Fruit fly (Drosophila melanogaster) whole organism, embryonic: ENCODE data around the gene CG5191.

ENCODE experiments used
- ATbp ChIP-seq: fragments of 200-800 bp; sonication (Bioruptor generic); optimal IDR thresholded peaks from 2 replicates; lab custom pipeline; 2017; ENCODE audit warnings: missing biosample characterization, mild to moderate bottlenecking, missing genetic modification characterization, missing genetic modification reagents
- Atf3 ChIP-seq: fragments of 200-800 bp; sonication (Bioruptor generic); optimal IDR thresholded peaks from 3 replicates; lab custom pipeline; 2016; ENCODE audit warnings: missing biosample characterization, missing genetic modification characterization
- CG10321 ChIP-seq: fragments of 200-800 bp; sonication (Bioruptor generic); IDR thresholded peaks from 2 replicates; pipeline ENCODE4 v1.3.6; 2022; ENCODE audit warnings: missing biosample characterization, missing genetic modification characterization
- CG10431 ChIP-seq: fragments of 200-800 bp; sonication (Bioruptor generic); optimal IDR thresholded peaks from 3 replicates; lab custom pipeline; 2018; ENCODE audit warnings: missing biosample characterization, mild to moderate bottlenecking, missing genetic modification characterization
- CG10654 ChIP-seq: fragments of 200-800 bp; sonication (Bioruptor generic); optimal IDR thresholded peaks from 2 replicates; lab custom pipeline; 2016; ENCODE audit warnings: missing biosample characterization, missing genetic modification characterization
- CG10979 ChIP-seq: fragments of 200-800 bp; sonication (Bioruptor generic); optimal IDR thresholded peaks from 2 replicates; lab custom pipeline; 2018; ENCODE audit warnings: missing biosample characterization, mild to moderate bottlenecking, missing genetic modification characterization, moderate library complexity
- CG11093 ChIP-seq: fragments of 200-800 bp; sonication (Bioruptor generic); IDR thresholded peaks from 3 replicates; pipeline ENCODE4 v1.3.6; 2022; ENCODE audit warnings: missing biosample characterization, missing genetic modification characterization
- CG11723 ChIP-seq: fragments of 200-800 bp; sonication (Bioruptor generic); optimal IDR thresholded peaks from 2 replicates; lab custom pipeline; 2017; ENCODE audit warnings: missing biosample characterization, mild to moderate bottlenecking, missing genetic modification characterization
- CG12236 ChIP-seq: fragments of 200-800 bp; sonication (Bioruptor generic); optimal IDR thresholded peaks from 2 replicates; lab custom pipeline; 2016; ENCODE audit warnings: missing biosample characterization, missing genetic modification characterization
- CG12299 ChIP-seq: fragments of 200-800 bp; sonication (Bioruptor generic); optimal IDR thresholded peaks from 2 replicates; lab custom pipeline; 2018; ENCODE audit warnings: missing biosample characterization, mild to moderate bottlenecking, missing genetic modification characterization
- CG1233 ChIP-seq: fragments of 200-800 bp; sonication (Bioruptor generic); optimal IDR thresholded peaks from 4 replicates; lab custom pipeline; 2018; ENCODE audit warnings: missing biosample characterization, mild to moderate bottlenecking, missing genetic modification characterization
- CG13424 ChIP-seq: fragments of 200-800 bp; sonication (Bioruptor generic); optimal IDR thresholded peaks from 2 replicates; lab custom pipeline; 2019; ENCODE audit warnings: missing biosample characterization, mild to moderate bottlenecking, missing genetic modification characterization, moderate library complexity
- CG14050 ChIP-seq: fragments of 200-800 bp; sonication (Bioruptor generic); IDR thresholded peaks from 3 replicates; pipeline ENCODE4 v1.3.6; 2022; ENCODE audit warnings: missing biosample characterization, missing genetic modification characterization
- CG14965 ChIP-seq: fragments of 200-800 bp; sonication (Bioruptor generic); optimal IDR thresholded peaks from 2 replicates; lab custom pipeline; 2016; ENCODE audit warnings: missing biosample characterization, missing genetic modification characterization, borderline replicate concordance
- CG1602 ChIP-seq: fragments of 200-800 bp; sonication (Bioruptor generic); optimal IDR thresholded peaks from 3 replicates; lab custom pipeline; 2016; ENCODE audit warnings: missing biosample characterization, missing genetic modification characterization
- CG16813 ChIP-seq: fragments of 200-800 bp; sonication (Bioruptor generic); IDR thresholded peaks from 3 replicates; pipeline ENCODE4 v1.3.6; 2022; ENCODE audit warnings: missing biosample characterization, missing genetic modification characterization; ENCODE audit not compliant: partially characterized antibody
- CG1792 ChIP-seq: fragments of 200-800 bp; sonication (Bioruptor generic); optimal IDR thresholded peaks from 2 replicates; lab custom pipeline; 2016; ENCODE audit warnings: missing biosample characterization, missing genetic modification characterization
- CG31365 ChIP-seq: fragments of 200-800 bp; sonication (Bioruptor generic); optimal IDR thresholded peaks from 2 replicates; lab custom pipeline; 2018; ENCODE audit warnings: missing biosample characterization, mild to moderate bottlenecking, missing genetic modification characterization
- CG3995 ChIP-seq: fragments of 200-800 bp; sonication (Bioruptor generic); optimal IDR thresholded peaks from 3 replicates; lab custom pipeline; 2016; ENCODE audit warnings: missing biosample characterization, missing genetic modification characterization
- CG4282 ChIP-seq: fragments of 200-800 bp; sonication (Bioruptor generic); optimal IDR thresholded peaks from 2 replicates; lab custom pipeline; 2016; ENCODE audit warnings: missing biosample characterization, missing genetic modification characterization
- CG43689 ChIP-seq: fragments of 200-800 bp; sonication (Bioruptor generic); IDR thresholded peaks from 2 replicates; pipeline ENCODE4 v1.3.6; 2022; ENCODE audit warnings: missing biosample characterization, missing genetic modification characterization
- CG4707 ChIP-seq: fragments of 200-800 bp; sonication (Bioruptor generic); optimal IDR thresholded peaks from 2 replicates; lab custom pipeline; 2018; ENCODE audit warnings: missing biosample characterization, mild to moderate bottlenecking, missing genetic modification characterization, moderate library complexity
- CG5245 ChIP-seq: fragments of 200-800 bp; sonication (Bioruptor generic); optimal IDR thresholded peaks from 3 replicates; lab custom pipeline; 2016; ENCODE audit warnings: missing biosample characterization, missing genetic modification characterization
- CG6683 ChIP-seq: fragments of 200-800 bp; sonication (Bioruptor generic); optimal IDR thresholded peaks from 2 replicates; lab custom pipeline; 2017; ENCODE audit warnings: missing biosample characterization, mild to moderate bottlenecking, missing genetic modification characterization, missing genetic modification reagents
- CG6765 ChIP-seq: fragments of 200-800 bp; sonication (Bioruptor generic); optimal IDR thresholded peaks from 3 replicates; lab custom pipeline; 2017; ENCODE audit warnings: missing biosample characterization, mild to moderate bottlenecking, missing genetic modification characterization
- CTCF ChIP-seq: fragments of 200-800 bp; sonication (Bioruptor generic); optimal IDR thresholded peaks from 2 replicates; lab custom pipeline; 2017; ENCODE audit warnings: missing biosample characterization, mild to moderate bottlenecking, missing genetic modification characterization, moderate library complexity
- D19B ChIP-seq: fragments of 200-800 bp; sonication (Bioruptor generic); optimal IDR thresholded peaks from 2 replicates; lab custom pipeline; 2017; ENCODE audit warnings: missing biosample characterization, mild to moderate bottlenecking, missing genetic modification characterization
- Dad ChIP-seq: fragments of 200-800 bp; sonication (Bioruptor generic); optimal IDR thresholded peaks from 3 replicates; lab custom pipeline; 2016; ENCODE audit warnings: missing biosample characterization, missing genetic modification characterization
- Dref ChIP-seq: fragments of 200-800 bp; sonication (Bioruptor generic); IDR thresholded peaks from 2 replicates; pipeline ENCODE4 v1.3.6; 2022; ENCODE audit warnings: missing biosample characterization, missing genetic modification characterization
- Hey ChIP-seq: fragments of 200-800 bp; sonication (Bioruptor generic); optimal IDR thresholded peaks from 3 replicates; lab custom pipeline; 2018; ENCODE audit warnings: missing biosample characterization, mild to moderate bottlenecking, missing genetic modification characterization
- MESR4 ChIP-seq: fragments of 200-800 bp; sonication (Bioruptor generic); optimal IDR thresholded peaks from 2 replicates; lab custom pipeline; 2018; ENCODE audit warnings: missing biosample characterization, mild to moderate bottlenecking, missing genetic modification characterization, moderate library complexity
- Oaz ChIP-seq: fragments of 200-800 bp; sonication (Bioruptor generic); IDR thresholded peaks from 2 replicates; pipeline ENCODE4 v1.3.6; 2022; ENCODE audit warnings: missing biosample characterization, missing genetic modification characterization
- Pdp1 ChIP-seq, 2 experiments: fragments of 200-800 bp; sonication (Bioruptor generic); optimal IDR thresholded peaks; 3 replicates each; lab custom pipeline; 2016; ENCODE audit warnings: missing biosample characterization in 2 of 2, missing genetic modification characterization in 2 of 2, mild to moderate bottlenecking in 1 of 2, moderate library complexity in 1 of 2
- Taf1 ChIP-seq: fragments of 200-800 bp; sonication (Bioruptor generic); IDR thresholded peaks from 2 replicates; pipeline ENCODE4 v1.3.6; 2022; ENCODE audit warnings: missing biosample characterization, missing genetic modification characterization
- crc ChIP-seq: fragments of 200-800 bp; sonication (Bioruptor generic); optimal IDR thresholded peaks from 2 replicates; lab custom pipeline; 2016; ENCODE audit warnings: missing biosample characterization, missing genetic modification characterization
- da ChIP-seq: fragments of 200-800 bp; sonication (Bioruptor generic); optimal IDR thresholded peaks from 2 replicates; lab custom pipeline; 2016; ENCODE audit warnings: missing biosample characterization, missing genetic modification characterization
- ewg ChIP-seq: fragments of 200-800 bp; sonication (Bioruptor generic); optimal IDR thresholded peaks from 3 replicates; lab custom pipeline; 2017; ENCODE audit warnings: mild to moderate bottlenecking, missing biosample characterization, missing genetic modification reagents, missing genetic modification characterization
- gcm ChIP-seq: fragments of 200-800 bp; sonication (Bioruptor generic); optimal IDR thresholded peaks from 2 replicates; lab custom pipeline; 2019; ENCODE audit warnings: missing biosample characterization, mild to moderate bottlenecking, missing genetic modification characterization, moderate library complexity
- grau ChIP-seq: fragments of 200-800 bp; optimal IDR thresholded peaks from 3 replicates; lab custom pipeline; 2019; ENCODE audit warnings: missing biosample characterization, mild to moderate bottlenecking, missing genetic modification characterization, moderate library complexity
- gro ChIP-seq: fragments of 200-800 bp; sonication (Bioruptor generic); optimal IDR thresholded peaks from 2 replicates; lab custom pipeline; 2016; ENCODE audit warnings: missing biosample characterization, missing genetic modification characterization
- ind ChIP-seq: fragments of 200-800 bp; sonication (Bioruptor generic); optimal IDR thresholded peaks from 3 replicates; lab custom pipeline; 2016; ENCODE audit warnings: missing biosample characterization, missing genetic modification characterization
- nerfin-1 ChIP-seq: fragments of 200-800 bp; sonication (Bioruptor generic); optimal IDR thresholded peaks from 3 replicates; lab custom pipeline; 2019; ENCODE audit warnings: missing biosample characterization, mild to moderate bottlenecking, missing genetic modification characterization, moderate library complexity
- pfk ChIP-seq: fragments of 200-800 bp; sonication (Bioruptor generic); optimal IDR thresholded peaks from 2 replicates; lab custom pipeline; 2018; ENCODE audit warnings: missing biosample characterization, mild to moderate bottlenecking, missing genetic modification characterization, moderate library complexity
- pzg ChIP-seq: fragments of 200-800 bp; sonication (Bioruptor generic); optimal IDR thresholded peaks from 3 replicates; lab custom pipeline; 2018; ENCODE audit warnings: missing biosample characterization, mild to moderate bottlenecking, missing genetic modification characterization, moderate library complexity
- sisA ChIP-seq: fragments of 200-800 bp; sonication (Bioruptor generic); IDR thresholded peaks from 2 replicates; pipeline ENCODE4 v1.3.6; 2022; ENCODE audit warnings: missing biosample characterization, missing genetic modification characterization
- sr ChIP-seq: fragments of 200-800 bp; sonication (Bioruptor generic); IDR thresholded peaks from 3 replicates; pipeline ENCODE4 v1.3.6; 2022; ENCODE audit warnings: missing biosample characterization, missing genetic modification characterization
- tll ChIP-seq, 2 experiments: fragments of 200-800 bp in 1 of 2; fragments of >200 bp in 1 of 2; sonication (Bioruptor generic) in 1 of 2; optimal IDR thresholded peaks; 2 replicates each; lab custom pipeline; 2017 to 2019; ENCODE audit warnings: missing biosample characterization in 2 of 2, missing genetic modification characterization in 2 of 2, mild to moderate bottlenecking in 1 of 2, moderate library complexity in 1 of 2
- trem ChIP-seq: fragments of 200-800 bp; optimal IDR thresholded peaks from 3 replicates; lab custom pipeline; 2019; ENCODE audit warnings: missing biosample characterization, mild to moderate bottlenecking, missing genetic modification characterization, moderate library complexity
- vvl ChIP-seq: fragments of 200-800 bp; sonication (Bioruptor generic); IDR thresholded peaks from 2 replicates; pipeline ENCODE4 v1.3.6; 2022; ENCODE audit warnings: missing biosample characterization, missing genetic modification characterization

CG5191 gene

dm6 chr3R:20594194-20595144 is 33.8 kb downstream of the CG5191 start (continued):
- TF ChIP-seq vvl (GFP tag; lab: Robert Waterston, UW): peak; percentile 86
- no peak for TF ChIP-seq sr (GFP tag; lab: Robert Waterston, UW)
- TF ChIP-seq trem: peak; percentile 90
- peak; percentile 55; the same call in 1 of the 2 replicates for TF ChIP-seq CG43689
- TF ChIP-seq CG4707 (GFP tag; lab: Kevin White, UChicago): peak; percentile 33
- TF ChIP-seq Dad (GFP tag; lab: Kevin White, UChicago): no peak
- peak in 1 of 2 experiments; percentile 81 for TF ChIP-seq tll (GFP tag; optimal IDR thresholded peaks at IDR 0.05; lab: Kevin White, UChicago)
- TF ChIP-seq CG14965 (GFP tag; lab: Kevin White, UChicago): no peak
- TF ChIP-seq CG6683 (GFP tag; lab: Kevin White, UChicago): peak; percentile 80
- TF ChIP-seq CG16813 (GFP tag; lab: Robert Waterston, UW): no peak
- peak; percentile 74 for TF ChIP-seq CG10431 (GFP tag; lab: Kevin White, UChicago)
- peak; percentile 55 for TF ChIP-seq CG14050
- no peak for TF ChIP-seq Atf3 (GFP tag; lab: Kevin White, UChicago)
- peak; percentile 96 for TF ChIP-seq gcm (GFP tag; lab: Kevin White, UChicago)
- TF ChIP-seq CG5245 (GFP tag; lab: Kevin White, UChicago): peak; percentile 72
- TF ChIP-seq CG4282 (GFP tag; lab: Kevin White, UChicago): no peak
- peak; percentile 6 for TF ChIP-seq CG1792
- peak; percentile 93 for TF ChIP-seq CG13424
- TF ChIP-seq ATbp (GFP tag; lab: Kevin White, UChicago): peak; percentile 91
- TF ChIP-seq ewg (GFP tag; lab: Kevin White, UChicago): peak; percentile 72
- peak; percentile 93 for TF ChIP-seq grau (tag; lab: Kevin White, UChicago)
- peak; percentile 92 for TF ChIP-seq CG12299 (tag; lab: Kevin White, UChicago)
- peak; percentile 93 for TF ChIP-seq nerfin-1
- peak; percentile 86 for TF ChIP-seq CG1233 (GFP tag; lab: Kevin White, UChicago)
- no peak for TF ChIP-seq CG12236 (GFP tag; lab: Kevin White, UChicago)
- peak; percentile 98 for TF ChIP-seq CG10979
- no peak for TF ChIP-seq Hey (tag; lab: Kevin White, UChicago)
- TF ChIP-seq CG11093 (GFP tag; lab: Robert Waterston, UW): peak; percentile 69; the same call in 2 of the 3 replicates
- no peak for TF ChIP-seq D19B
- TF ChIP-seq CG31365 (tag; lab: Kevin White, UChicago): no peak
- TF ChIP-seq pzg (GFP tag; lab: Kevin White, UChicago): no peak
- TF ChIP-seq MESR4 (GFP tag; lab: Kevin White, UChicago): no peak
- TF ChIP-seq crc (GFP tag; lab: Kevin White, UChicago): no peak
- TF ChIP-seq CG1602: peak; percentile 86
- peak; percentile 13 for TF ChIP-seq pfk
- no peak for TF ChIP-seq CG10321 (GFP tag; lab: Robert Waterston, UW)
- peak; percentile 75 for TF ChIP-seq sisA (GFP tag; lab: Robert Waterston, UW)
- peak; percentile 22 for TF ChIP-seq CG3995
- no peak for TF ChIP-seq Taf1 (GFP tag; lab: Robert Waterston, UW)
- TF ChIP-seq Oaz: peak; percentile 42; the same call in 1 of the 2 replicates
- TF ChIP-seq Pdp1 (GFP tag; optimal IDR thresholded peaks at IDR 0.05; lab: Kevin White, UChicago): peak in 1 of 2 experiments; percentile 13
- peak; percentile 81 for TF ChIP-seq CG10654 (GFP tag; lab: Kevin White, UChicago)
- TF ChIP-seq da: peak; percentile 47
- TF ChIP-seq gro (GFP tag; lab: Kevin White, UChicago): no peak
- TF ChIP-seq CG11723 (GFP tag; lab: Kevin White, UChicago): peak; percentile 66
- TF ChIP-seq Dref: no peak
- peak; percentile 76 for TF ChIP-seq ind (GFP tag; lab: Kevin White, UChicago)
- TF ChIP-seq CTCF (GFP tag; lab: Kevin White, UChicago): peak; percentile 37
- TF ChIP-seq CG6765: peak; percentile 66
